Fruit fly (Drosophila melanogaster) whole organism, embryonic: ENCODE data around the gene CG44090.
"Not testable (repeated sequence)": the region's sequence is repeated elsewhere in the genome, so short reads cannot be mapped to it uniquely, and the experiment has no call there.

Source experiments
- BEAF-32 ChIP-seq: fragments of 200-800 bp; sonication (Bioruptor generic); optimal IDR thresholded peaks from 3 replicates; lab custom pipeline; 2017; ENCODE audit warnings: missing biosample characterization, missing genetic modification characterization, mild to moderate bottlenecking, moderate library complexity, missing genetic modification reagents
- C15 ChIP-seq: fragments of 200-800 bp; sonication (Bioruptor generic); IDR thresholded peaks from 3 replicates; pipeline ENCODE4 v1.3.6; 2022; ENCODE audit warnings: missing biosample characterization, missing genetic modification characterization
- CG1024 ChIP-seq: fragments of 200-800 bp; sonication (Bioruptor generic); IDR thresholded peaks from 2 replicates; pipeline ENCODE4 v1.3.6; 2022; ENCODE audit warnings: missing biosample characterization, missing genetic modification characterization
- CG11504 ChIP-seq: fragments of 200-800 bp; sonication (Bioruptor generic); optimal IDR thresholded peaks from 3 replicates; lab custom pipeline; 2019; ENCODE audit warnings: missing biosample characterization, mild to moderate bottlenecking, missing genetic modification characterization, moderate library complexity
- CG1233 ChIP-seq: fragments of 200-800 bp; sonication (Bioruptor generic); optimal IDR thresholded peaks from 4 replicates; lab custom pipeline; 2018; ENCODE audit warnings: missing biosample characterization, mild to moderate bottlenecking, missing genetic modification characterization
- CG1603 ChIP-seq: fragments of 200-800 bp; sonication (Bioruptor generic); optimal IDR thresholded peaks from 2 replicates; lab custom pipeline; 2019; ENCODE audit warnings: missing biosample characterization, mild to moderate bottlenecking, missing genetic modification characterization, moderate library complexity
- CG16813 ChIP-seq: fragments of 200-800 bp; sonication (Bioruptor generic); IDR thresholded peaks from 3 replicates; pipeline ENCODE4 v1.3.6; 2022; ENCODE audit warnings: missing biosample characterization, missing genetic modification characterization; ENCODE audit not compliant: partially characterized antibody
- CG2116 ChIP-seq: fragments of 200-800 bp; sonication (Bioruptor generic); optimal IDR thresholded peaks from 3 replicates; lab custom pipeline; 2018; ENCODE audit warnings: missing biosample characterization, mild to moderate bottlenecking, missing genetic modification characterization
- CG32772 ChIP-seq: fragments of 200-800 bp; sonication (Bioruptor generic); IDR thresholded peaks from 2 replicates; pipeline ENCODE4 v1.3.6; 2022; ENCODE audit warnings: missing biosample characterization, missing genetic modification characterization
- CG3838 ChIP-seq: fragments of 200-800 bp; sonication (Bioruptor generic); optimal IDR thresholded peaks from 3 replicates; lab custom pipeline; 2016; ENCODE audit warnings: missing biosample characterization, missing genetic modification characterization
- CG3847 ChIP-seq: fragments of 200-800 bp; sonication (Bioruptor generic); IDR thresholded peaks from 2 replicates; pipeline ENCODE4 v1.3.6; 2022; ENCODE audit warnings: missing biosample characterization, missing genetic modification characterization
- CG5180 ChIP-seq: fragments of 200-800 bp; sonication (Bioruptor generic); optimal IDR thresholded peaks from 3 replicates; lab custom pipeline; 2017; ENCODE audit warnings: missing biosample characterization, missing genetic modification characterization, mild to moderate bottlenecking, moderate library complexity, missing genetic modification reagents
- CG6272 ChIP-seq: fragments of 200-800 bp; sonication (Bioruptor generic); IDR thresholded peaks from 2 replicates; pipeline ENCODE4 v1.3.6; 2022; ENCODE audit warnings: missing biosample characterization, missing genetic modification characterization
- CG6689 ChIP-seq: fragments of 200-800 bp; sonication (Bioruptor generic); IDR thresholded peaks from 2 replicates; pipeline ENCODE4 v1.3.6; 2022; ENCODE audit warnings: missing biosample characterization, missing genetic modification characterization
- CG6854 ChIP-seq: fragments of 200-800 bp; sonication (Bioruptor generic); optimal IDR thresholded peaks from 3 replicates; lab custom pipeline; 2017; ENCODE audit warnings: missing biosample characterization, mild to moderate bottlenecking, missing genetic modification characterization
- CG9932 ChIP-seq: fragments of 200-800 bp; sonication (Bioruptor generic); IDR thresholded peaks from 2 replicates; pipeline ENCODE4 v1.3.6; 2022; ENCODE audit warnings: missing biosample characterization, missing genetic modification characterization
- CTCF ChIP-seq: fragments of 200-800 bp; sonication (Bioruptor generic); optimal IDR thresholded peaks from 2 replicates; lab custom pipeline; 2017; ENCODE audit warnings: missing biosample characterization, mild to moderate bottlenecking, missing genetic modification characterization, moderate library complexity
- Camta ChIP-seq: fragments of 200-800 bp; sonication (Bioruptor generic); optimal IDR thresholded peaks from 2 replicates; lab custom pipeline; 2016; ENCODE audit warnings: missing biosample characterization, missing genetic modification characterization
- Dfd ChIP-seq, 2 experiments: fragments of >200 bp; optimal IDR thresholded peaks; 2 replicates each; lab custom pipeline; 2017; ENCODE audit warnings: missing biosample characterization in 2 of 2, missing genetic modification characterization in 2 of 2
- Ets65A ChIP-seq: fragments of 200-800 bp; sonication (Bioruptor generic); peaks from one replicate; lab custom pipeline; 2016; ENCODE audit warnings: missing biosample characterization, missing genetic modification characterization
- Fer1 ChIP-seq: fragments of 200-800 bp; sonication (Bioruptor generic); optimal IDR thresholded peaks from 2 replicates; lab custom pipeline; 2017; ENCODE audit warnings: missing biosample characterization, mild to moderate bottlenecking, missing genetic modification characterization
- H15 ChIP-seq: fragments of 200-800 bp; sonication (Bioruptor generic); IDR thresholded peaks from 3 replicates; pipeline ENCODE4 v1.3.6; 2022; ENCODE audit warnings: missing biosample characterization, missing genetic modification characterization
- HmgZ ChIP-seq: fragments of 200-800 bp; sonication (Bioruptor generic); optimal IDR thresholded peaks from 2 replicates; lab custom pipeline; 2018; ENCODE audit warnings: missing biosample characterization, mild to moderate bottlenecking, missing genetic modification characterization
- Hr3 ChIP-seq: fragments of 200-800 bp; sonication (Bioruptor generic); optimal IDR thresholded peaks from 3 replicates; lab custom pipeline; 2016; ENCODE audit warnings: missing biosample characterization, missing genetic modification characterization
- Myb ChIP-seq: fragments of 200-800 bp; sonication (Bioruptor generic); optimal IDR thresholded peaks from 2 replicates; lab custom pipeline; 2016; ENCODE audit warnings: missing biosample characterization, missing genetic modification characterization
- Opbp ChIP-seq: fragments of 200-800 bp; sonication (Bioruptor generic); IDR thresholded peaks from 3 replicates; pipeline ENCODE4 v1.3.6; 2022; ENCODE audit warnings: missing biosample characterization, missing genetic modification characterization; ENCODE audit not compliant: partially characterized antibody
- Ptx1 ChIP-seq: fragments of 200-800 bp; sonication (Bioruptor generic); IDR thresholded peaks from 2 replicates; pipeline ENCODE4 v1.3.6; 2022; ENCODE audit warnings: missing biosample characterization, missing genetic modification characterization
- Six4 ChIP-seq: fragments of 200-800 bp; sonication (Bioruptor generic); optimal IDR thresholded peaks from 2 replicates; lab custom pipeline; 2016; ENCODE audit warnings: missing biosample characterization, missing genetic modification characterization
- bbx ChIP-seq: fragments of 200-800 bp; sonication (Bioruptor generic); IDR thresholded peaks from 2 replicates; pipeline ENCODE4 v1.3.6; 2022; ENCODE audit warnings: missing biosample characterization, missing genetic modification characterization; ENCODE audit not compliant: partially characterized antibody
- gce ChIP-seq: fragments of 200-800 bp; sonication (Bioruptor generic); IDR thresholded peaks from 3 replicates; pipeline ENCODE4 v1.3.6; 2022; ENCODE audit warnings: missing biosample characterization, missing genetic modification characterization
- gcm ChIP-seq: fragments of 200-800 bp; sonication (Bioruptor generic); optimal IDR thresholded peaks from 2 replicates; lab custom pipeline; 2019; ENCODE audit warnings: missing biosample characterization, mild to moderate bottlenecking, missing genetic modification characterization, moderate library complexity
- hb ChIP-seq: fragments of 200-800 bp; sonication (Bioruptor generic); IDR thresholded peaks from 3 replicates; pipeline ENCODE4 v1.3.6; 2022; ENCODE audit warnings: missing biosample characterization, missing genetic modification characterization; ENCODE audit not compliant: partially characterized antibody
- her ChIP-seq: fragments of 200-800 bp; sonication (Bioruptor generic); optimal IDR thresholded peaks from 2 replicates; lab custom pipeline; 2016; ENCODE audit warnings: missing biosample characterization, missing genetic modification characterization
- kay ChIP-seq: fragments of 200-800 bp; sonication (Bioruptor generic); optimal IDR thresholded peaks from 2 replicates; lab custom pipeline; 2016; ENCODE audit warnings: missing biosample characterization, missing genetic modification characterization
- knrl ChIP-seq: fragments of 200-800 bp; sonication (Bioruptor generic); IDR thresholded peaks from 3 replicates; pipeline ENCODE4 v1.3.6; 2022; ENCODE audit warnings: missing biosample characterization, missing genetic modification characterization; ENCODE audit not compliant: partially characterized antibody
- nmo ChIP-seq: fragments of 200-800 bp; sonication (Bioruptor generic); optimal IDR thresholded peaks from 2 replicates; lab custom pipeline; 2018; ENCODE audit warnings: missing biosample characterization, mild to moderate bottlenecking, missing genetic modification characterization, moderate library complexity
- pita ChIP-seq: fragments of 200-800 bp; sonication (Bioruptor generic); optimal IDR thresholded peaks from 2 replicates; lab custom pipeline; 2017; ENCODE audit warnings: missing biosample characterization, mild to moderate bottlenecking, missing genetic modification characterization
- sens ChIP-seq: fragments of 200-800 bp; sonication (Bioruptor generic); peaks from one replicate; lab custom pipeline; 2016; ENCODE audit warnings: missing biosample characterization, missing genetic modification characterization
- seq ChIP-seq: fragments of 200-800 bp; sonication (Bioruptor generic); IDR thresholded peaks from 2 replicates; pipeline ENCODE4 v1.3.6; 2022; ENCODE audit warnings: missing biosample characterization, missing genetic modification characterization
- sob ChIP-seq: fragments of 200-800 bp; sonication (Bioruptor generic); IDR thresholded peaks from 2 replicates; pipeline ENCODE4 v1.3.6; 2022; ENCODE audit warnings: missing biosample characterization, missing genetic modification characterization
- sr ChIP-seq: fragments of 200-800 bp; sonication (Bioruptor generic); IDR thresholded peaks from 3 replicates; pipeline ENCODE4 v1.3.6; 2022; ENCODE audit warnings: missing biosample characterization, missing genetic modification characterization
- stwl ChIP-seq: fragments of 200-800 bp; sonication (Bioruptor generic); optimal IDR thresholded peaks from 3 replicates; lab custom pipeline; 2018; ENCODE audit warnings: missing biosample characterization, mild to moderate bottlenecking, missing genetic modification characterization, moderate library complexity
- trh ChIP-seq: fragments of 200-800 bp; sonication (Bioruptor generic); optimal IDR thresholded peaks from 2 replicates; lab custom pipeline; 2016; ENCODE audit warnings: missing biosample characterization, missing genetic modification characterization
- tup ChIP-seq: fragments of 200-800 bp; sonication (Bioruptor generic); optimal IDR thresholded peaks from 2 replicates; lab custom pipeline; 2016; ENCODE audit warnings: missing biosample characterization, mild to moderate bottlenecking, missing genetic modification characterization, moderate library complexity
- zf30C ChIP-seq: fragments of 200-800 bp; sonication (Bioruptor generic); optimal IDR thresholded peaks from 3 replicates; lab custom pipeline; 2018; ENCODE audit warnings: missing biosample characterization, mild to moderate bottlenecking, missing genetic modification characterization

The CG44090 gene

dm6 chr3R:17434330-17434729 is at the start of gene CG44090:
TSS of gene CG44090 (minus strand) at chr3R:17434430.
- TF ChIP-seq sr = no peak

DNA sequence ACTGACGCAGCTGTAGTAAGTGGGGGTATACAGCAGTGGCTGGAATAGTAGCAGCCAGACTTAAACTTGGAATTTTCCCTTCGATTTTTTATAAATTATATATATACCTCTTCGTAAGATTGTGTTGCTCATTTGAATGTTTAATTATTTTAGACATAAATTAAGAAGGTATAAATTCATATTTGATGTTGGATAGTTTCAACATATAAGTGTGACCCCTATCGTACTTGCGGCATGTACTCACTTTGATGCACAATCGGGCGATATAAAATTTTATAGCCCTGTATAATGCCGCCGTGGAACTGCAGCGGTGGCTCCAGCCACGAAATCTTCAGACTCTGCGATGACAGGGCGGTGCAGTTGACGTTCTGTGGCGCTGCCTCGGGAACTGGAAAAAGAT is 47.0 kb upstream of the CG44090 start:
- TF ChIP-seq Ptx1 (no peak), seq (GFP tag; lab: Robert Waterston, UW) (no peak), CG5180 (GFP tag; lab: Kevin White, UChicago) (no peak), gcm (GFP tag; lab: Kevin White, UChicago) (no peak), CG6689 (no peak), sens (GFP tag; lab: Kevin White, UChicago) (peak; percentile 3), Ets65A (GFP tag; lab: Kevin White, UChicago) (peak; percentile 67), tup (no peak), kay (no peak)

- TF ChIP-seq CG3838 = no peak
- no peak for TF ChIP-seq C15 (GFP tag; lab: Robert Waterston, UW)
- TF ChIP-seq CG6854 (GFP tag; lab: Kevin White, UChicago) = no peak
- peak; percentile 16 for TF ChIP-seq Ets65A (GFP tag; lab: Kevin White, UChicago)
Observed at dm6 chr3R:17471007-17471406, 36.8 kb upstream of the CG44090 start.

DNA sequence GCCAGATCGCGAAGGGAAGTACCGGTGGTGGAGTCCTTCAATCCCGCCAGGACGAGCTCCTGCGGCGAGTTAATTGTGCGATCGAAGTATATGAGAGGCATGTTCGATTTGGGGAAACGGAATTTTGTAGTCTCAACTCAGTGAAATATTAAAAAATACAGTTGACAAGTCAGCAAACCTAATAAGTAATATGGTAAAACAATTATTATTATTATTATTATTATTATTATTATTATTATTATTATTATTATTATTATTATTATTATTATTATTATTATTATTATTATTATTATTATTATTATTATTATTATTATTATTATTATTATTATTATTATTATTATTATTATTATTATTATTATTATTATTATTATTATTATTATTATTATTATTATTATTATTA is 22.4 kb upstream of the CG44090 start, which contains the start of gene CG14330:
CG14330 (minus strand) TSS at position 101 of the 400 bp plus-strand sequence.
- TF ChIP-seq BEAF-32, Camta, Fer1 (GFP tag; lab: Kevin White, UChicago): not testable (repeated sequence)

- TF ChIP-seq CG32772 (GFP tag; lab: Robert Waterston, UW) = no peak
- peak; percentile 14 for TF ChIP-seq CG2116 (GFP tag; lab: Kevin White, UChicago)
- TF ChIP-seq sob (GFP tag; lab: Robert Waterston, UW) = no peak
- TF ChIP-seq Six4 (GFP tag; lab: Kevin White, UChicago) = no peak
- TF ChIP-seq knrl (GFP tag; lab: Robert Waterston, UW) = peak; percentile 65; the same call in 2 of the 3 replicates
- peak; percentile 51; the same call in 2 of the 3 replicates for TF ChIP-seq hb (GFP tag; lab: Robert Waterston, UW)
- TF ChIP-seq HmgZ (tag; lab: Kevin White, UChicago) = peak; percentile 10
- peak; percentile 21 for TF ChIP-seq CG1603 (tag; lab: Kevin White, UChicago)
- no peak for TF ChIP-seq trh (GFP tag; lab: Kevin White, UChicago)
- TF ChIP-seq CG11504 (tag; lab: Kevin White, UChicago) = peak; percentile 46
- TF ChIP-seq CTCF = peak; percentile 95
- TF ChIP-seq zf30C (GFP tag; lab: Kevin White, UChicago) = no peak
- peak; percentile 6 for TF ChIP-seq pita (GFP tag; lab: Kevin White, UChicago)
- no peak for TF ChIP-seq CG9932 (GFP tag; lab: Robert Waterston, UW)
- TF ChIP-seq CG1233 (GFP tag; lab: Kevin White, UChicago) = no peak
- TF ChIP-seq bbx = peak; percentile 48; the same call in 1 of the 2 replicates
- 0 out of 3 replicates have a peak, but pooled peaks have one; percentile 18 for TF ChIP-seq H15 (GFP tag; lab: Robert Waterston, UW)
- TF ChIP-seq gce (GFP tag; lab: Robert Waterston, UW) = no peak
- TF ChIP-seq Opbp (GFP tag; lab: Robert Waterston, UW) = peak; percentile 69; the same call in 2 of the 3 replicates
- TF ChIP-seq stwl (tag; lab: Kevin White, UChicago) = peak; percentile 96
- TF ChIP-seq CG1024 = no peak
- TF ChIP-seq nmo (GFP tag; lab: Kevin White, UChicago) = peak; percentile 29
- TF ChIP-seq her (GFP tag; lab: Kevin White, UChicago) = no peak
- TF ChIP-seq CG3847 (GFP tag; lab: Robert Waterston, UW) = peak; percentile 27; the same call in 1 of the 2 replicates
- peak; percentile 96 for TF ChIP-seq Myb (GFP tag; lab: Kevin White, UChicago)
- peak; percentile 45; the same call in 1 of the 3 replicates for TF ChIP-seq CG16813 (GFP tag; lab: Robert Waterston, UW)
- peak in 1 of 2 experiments; percentile 47 for TF ChIP-seq Dfd (GFP tag; optimal IDR thresholded peaks at IDR 0.05; lab: Kevin White, UChicago)
- 0 out of 2 replicates have a peak, but pooled peaks have one; percentile 25 for TF ChIP-seq CG6272 (GFP tag; lab: Robert Waterston, UW)
- peak; percentile 4 for TF ChIP-seq Hr3
Observed at dm6 chr3R:17449402-17449801, 15.2 kb upstream of the CG44090 start.
